Fruit fly (Drosophila melanogaster) whole organism, embryonic: ENCODE results near the gene cyr.
A peak's percentile ranks its signal among the peaks of the same experiment; 100 is the strongest.

ENCODE experiments used
- Bteb2 ChIP-seq: fragments of 200-800 bp; sonication (Bioruptor generic); optimal IDR thresholded peaks from 2 replicates; lab custom pipeline; 2016; ENCODE audit warnings: missing biosample characterization, missing genetic modification characterization
- CG10147 ChIP-seq: fragments of 200-800 bp; sonication (Bioruptor generic); optimal IDR thresholded peaks from 2 replicates; lab custom pipeline; 2019; ENCODE audit warnings: missing biosample characterization, mild to moderate bottlenecking, missing genetic modification characterization, moderate library complexity
- CG10543 ChIP-seq: fragments of 200-800 bp; sonication (Bioruptor generic); optimal IDR thresholded peaks from 3 replicates; lab custom pipeline; 2017; ENCODE audit warnings: missing biosample characterization, mild to moderate bottlenecking, missing genetic modification characterization, moderate library complexity
- CG11504 ChIP-seq: fragments of 200-800 bp; sonication (Bioruptor generic); optimal IDR thresholded peaks from 3 replicates; lab custom pipeline; 2019; ENCODE audit warnings: missing biosample characterization, mild to moderate bottlenecking, missing genetic modification characterization, moderate library complexity
- CG12236 ChIP-seq: fragments of 200-800 bp; sonication (Bioruptor generic); optimal IDR thresholded peaks from 2 replicates; lab custom pipeline; 2016; ENCODE audit warnings: missing biosample characterization, missing genetic modification characterization
- CG16813 ChIP-seq: fragments of 200-800 bp; sonication (Bioruptor generic); IDR thresholded peaks from 3 replicates; pipeline ENCODE4 v1.3.6; 2022; ENCODE audit warnings: missing biosample characterization, missing genetic modification characterization; ENCODE audit not compliant: partially characterized antibody
- CG18599 ChIP-seq: fragments of 200-800 bp; sonication (Bioruptor generic); optimal IDR thresholded peaks from 3 replicates; lab custom pipeline; 2017; ENCODE audit warnings: missing biosample characterization, missing genetic modification characterization, mild to moderate bottlenecking, moderate library complexity, missing genetic modification reagents
- CG2120 ChIP-seq: fragments of 200-800 bp; sonication (Bioruptor generic); optimal IDR thresholded peaks from 3 replicates; lab custom pipeline; 2016; ENCODE audit warnings: missing biosample characterization, missing genetic modification characterization
- CG30403 ChIP-seq: fragments of 200-800 bp; sonication (Bioruptor generic); optimal IDR thresholded peaks from 3 replicates; lab custom pipeline; 2016; ENCODE audit warnings: missing biosample characterization, missing genetic modification characterization
- CG30431 ChIP-seq: fragments of 200-800 bp; sonication (Bioruptor generic); optimal IDR thresholded peaks from 2 replicates; lab custom pipeline; 2017; ENCODE audit warnings: missing biosample characterization, missing genetic modification characterization
- CG31388 ChIP-seq: fragments of 200-800 bp; sonication (Bioruptor generic); optimal IDR thresholded peaks from 2 replicates; lab custom pipeline; 2016; ENCODE audit warnings: missing biosample characterization, missing genetic modification characterization
- CG32767 ChIP-seq: fragments of 200-800 bp; sonication (Bioruptor generic); IDR thresholded peaks from 2 replicates; pipeline ENCODE4 v1.3.6; 2022; ENCODE audit warnings: missing biosample characterization, missing genetic modification characterization
- CG3726 ChIP-seq: fragments of 200-800 bp; sonication (Bioruptor generic); IDR thresholded peaks from 3 replicates; pipeline ENCODE4, ENCODE4 v1.3.6; 2022; ENCODE audit warnings: missing biosample characterization, missing genetic modification characterization
- CG4404 ChIP-seq: fragments of 200-800 bp; sonication (Bioruptor generic); IDR thresholded peaks from 2 replicates; pipeline ENCODE4 v1.3.6; 2022; ENCODE audit warnings: missing biosample characterization, missing genetic modification characterization
- CG4707 ChIP-seq: fragments of 200-800 bp; sonication (Bioruptor generic); optimal IDR thresholded peaks from 2 replicates; lab custom pipeline; 2018; ENCODE audit warnings: missing biosample characterization, mild to moderate bottlenecking, missing genetic modification characterization, moderate library complexity
- CG4820 ChIP-seq: fragments of 200-800 bp; sonication (Bioruptor generic); optimal IDR thresholded peaks from 3 replicates; lab custom pipeline; 2016; ENCODE audit warnings: missing biosample characterization, missing genetic modification characterization
- CG7271 ChIP-seq: fragments of 200-800 bp; sonication (Bioruptor generic); optimal IDR thresholded peaks from 2 replicates; lab custom pipeline; 2018; ENCODE audit warnings: missing biosample characterization, mild to moderate bottlenecking, missing genetic modification characterization, moderate library complexity
- CG7556 ChIP-seq: fragments of 200-800 bp; sonication (Bioruptor generic); optimal IDR thresholded peaks from 2 replicates; lab custom pipeline; 2017; ENCODE audit warnings: missing biosample characterization, mild to moderate bottlenecking, missing genetic modification characterization
- CG9932 ChIP-seq: fragments of 200-800 bp; sonication (Bioruptor generic); IDR thresholded peaks from 2 replicates; pipeline ENCODE4 v1.3.6; 2022; ENCODE audit warnings: missing biosample characterization, missing genetic modification characterization
- H15 ChIP-seq: fragments of 200-800 bp; sonication (Bioruptor generic); IDR thresholded peaks from 3 replicates; pipeline ENCODE4 v1.3.6; 2022; ENCODE audit warnings: missing biosample characterization, missing genetic modification characterization
- Hmr ChIP-seq: fragments of 200-800 bp; sonication (Bioruptor generic); optimal IDR thresholded peaks from 3 replicates; lab custom pipeline; 2017; ENCODE audit warnings: mild to moderate bottlenecking, missing biosample characterization, missing genetic modification reagents, missing genetic modification characterization
- Hmx ChIP-seq: fragments of 200-800 bp; sonication (Bioruptor generic); optimal IDR thresholded peaks from 2 replicates; lab custom pipeline; 2016; ENCODE audit warnings: missing biosample characterization, missing genetic modification characterization
- Hr51 ChIP-seq, 2 experiments: fragments of 200-800 bp; sonication (Bioruptor generic); optimal IDR thresholded peaks; 2 replicates in 1 of 2; 3 replicates in 1 of 2; lab custom pipeline; 2016 to 2018; ENCODE audit warnings: missing biosample characterization in 2 of 2, missing genetic modification characterization in 2 of 2, mild to moderate bottlenecking in 1 of 2, moderate library complexity in 1 of 2
- Rx ChIP-seq: fragments of 200-800 bp; sonication (Bioruptor generic); IDR thresholded peaks from 2 replicates; pipeline ENCODE4 v1.3.6; 2022; ENCODE audit warnings: missing biosample characterization, missing genetic modification characterization
- Side ChIP-seq: fragments of 200-800 bp; sonication (Bioruptor generic); optimal IDR thresholded peaks from 2 replicates; lab custom pipeline; 2016; ENCODE audit warnings: missing biosample characterization, missing genetic modification characterization
- Sox102F ChIP-seq: fragments of 200-800 bp; sonication (Bioruptor generic); optimal IDR thresholded peaks from 2 replicates; lab custom pipeline; 2018; ENCODE audit warnings: missing biosample characterization, mild to moderate bottlenecking, missing genetic modification characterization, moderate library complexity
- Tbp ChIP-seq: fragments of >200 bp; optimal IDR thresholded peaks from 2 replicates; lab custom pipeline; 2018; ENCODE audit warnings: missing biosample characterization, missing genetic modification characterization
- YL-1 ChIP-seq: fragments of 200-800 bp; sonication (Bioruptor generic); optimal IDR thresholded peaks from 3 replicates; lab custom pipeline; 2017; ENCODE audit warnings: missing biosample characterization, mild to moderate bottlenecking, missing genetic modification characterization
- bigmax ChIP-seq: fragments of 200-800 bp; sonication (Bioruptor generic); optimal IDR thresholded peaks from 2 replicates; lab custom pipeline; 2018; ENCODE audit warnings: missing biosample characterization, mild to moderate bottlenecking, missing genetic modification characterization
- bowl ChIP-seq: fragments of 200-800 bp; sonication (Bioruptor generic); IDR thresholded peaks from 2 replicates; pipeline ENCODE4 v1.3.6; 2022; ENCODE audit warnings: missing biosample characterization, missing genetic modification characterization
- br ChIP-seq: fragments of >200 bp; optimal IDR thresholded peaks from 2 replicates; lab custom pipeline; 2017
- disco-r ChIP-seq: fragments of 200-800 bp; sonication (Bioruptor generic); optimal IDR thresholded peaks from 2 replicates; lab custom pipeline; 2016; ENCODE audit warnings: missing biosample characterization, missing genetic modification characterization
- dmrt11E ChIP-seq: fragments of 200-800 bp; sonication (Bioruptor generic); optimal IDR thresholded peaks from 3 replicates; lab custom pipeline; 2018; ENCODE audit warnings: missing biosample characterization, mild to moderate bottlenecking, missing genetic modification characterization, moderate library complexity
- eyg ChIP-seq: fragments of 200-800 bp; sonication (Bioruptor generic); optimal IDR thresholded peaks from 3 replicates; lab custom pipeline; 2016; ENCODE audit warnings: missing biosample characterization, missing genetic modification characterization
- hbn ChIP-seq: fragments of 200-800 bp; sonication (Bioruptor generic); IDR thresholded peaks from 2 replicates; pipeline ENCODE4 v1.3.6; 2022; ENCODE audit warnings: missing biosample characterization, missing genetic modification characterization; ENCODE audit not compliant: partially characterized antibody
- hth ChIP-seq: fragments of >200 bp; optimal IDR thresholded peaks from 2 replicates; lab custom pipeline; 2017; ENCODE audit warnings: inconsistent platforms
- klu ChIP-seq: fragments of 200-800 bp; sonication (Bioruptor generic); IDR thresholded peaks from 2 replicates; pipeline ENCODE4 v1.3.6; 2022; ENCODE audit warnings: missing biosample characterization, missing genetic modification characterization
- lbe ChIP-seq: fragments of 200-800 bp; sonication (Bioruptor generic); optimal IDR thresholded peaks from 2 replicates; lab custom pipeline; 2016; ENCODE audit warnings: missing biosample characterization, mild to moderate bottlenecking, missing genetic modification characterization
- lilli ChIP-seq: fragments of 200-800 bp; sonication (Bioruptor generic); optimal IDR thresholded peaks from 3 replicates; lab custom pipeline; 2016; ENCODE audit warnings: missing biosample characterization, missing genetic modification characterization
- luna ChIP-seq: fragments of 200-800 bp; sonication (Bioruptor generic); optimal IDR thresholded peaks from 2 replicates; lab custom pipeline; 2016; ENCODE audit warnings: missing biosample characterization, missing genetic modification characterization
- mam ChIP-seq: fragments of 200-800 bp; sonication (Bioruptor generic); optimal IDR thresholded peaks from 3 replicates; lab custom pipeline; 2016; ENCODE audit warnings: missing biosample characterization, missing genetic modification characterization
- pfk ChIP-seq: fragments of 200-800 bp; sonication (Bioruptor generic); optimal IDR thresholded peaks from 2 replicates; lab custom pipeline; 2018; ENCODE audit warnings: missing biosample characterization, mild to moderate bottlenecking, missing genetic modification characterization, moderate library complexity
- pnt ChIP-seq: fragments of 200-800 bp; sonication (Bioruptor generic); optimal IDR thresholded peaks from 3 replicates; lab custom pipeline; 2016; ENCODE audit warnings: missing biosample characterization, missing genetic modification characterization
- pros ChIP-seq: fragments of 200-800 bp; sonication (Bioruptor generic); optimal IDR thresholded peaks from 3 replicates; lab custom pipeline; 2019; ENCODE audit warnings: missing biosample characterization, mild to moderate bottlenecking, missing genetic modification characterization, moderate library complexity
- ranshi ChIP-seq: fragments of 200-800 bp; sonication (Bioruptor generic); IDR thresholded peaks from 2 replicates; pipeline ENCODE4 v1.3.6; 2022; ENCODE audit warnings: missing biosample characterization, missing genetic modification characterization
- ro ChIP-seq: fragments of 200-800 bp; sonication (Bioruptor generic); IDR thresholded peaks from 2 replicates; pipeline ENCODE4 v1.3.6; 2022; ENCODE audit warnings: missing biosample characterization, missing genetic modification characterization
- sisA ChIP-seq: fragments of 200-800 bp; sonication (Bioruptor generic); IDR thresholded peaks from 2 replicates; pipeline ENCODE4 v1.3.6; 2022; ENCODE audit warnings: missing biosample characterization, missing genetic modification characterization
- stc ChIP-seq: fragments of 200-800 bp; sonication (Bioruptor generic); IDR thresholded peaks from 2 replicates; pipeline ENCODE4 v1.3.6; 2022; ENCODE audit warnings: missing biosample characterization, missing genetic modification characterization
- unpg ChIP-seq: fragments of 200-800 bp; sonication (Bioruptor generic); optimal IDR thresholded peaks from 3 replicates; lab custom pipeline; 2018; ENCODE audit warnings: missing biosample characterization, mild to moderate bottlenecking, missing genetic modification characterization, moderate library complexity
- vfl ChIP-seq: fragments of 200-800 bp; sonication (Bioruptor generic); optimal IDR thresholded peaks from 2 replicates; lab custom pipeline; 2016; ENCODE audit warnings: missing biosample characterization, missing genetic modification characterization

Gene cyr

dm6 chrX:8113386-8114279, 21.9 kb downstream of the cyr start (continued):
- TF ChIP-seq CG4820 (GFP tag; lab: Kevin White, UChicago) (peak; percentile 12), CG32767 (GFP tag; lab: Robert Waterston, UW) (no peak), YL-1 (GFP tag; lab: Kevin White, UChicago) (no peak), br (lab: Kevin White, UChicago) (no peak), unpg (peak; percentile 75), Tbp (GFP tag; lab: Kevin White, UChicago) (no peak), hth (lab: Kevin White, UChicago) (no peak), CG10543 (GFP tag; lab: Kevin White, UChicago) (no peak), CG4707 (GFP tag; lab: Kevin White, UChicago) (no peak), CG18599 (GFP tag; lab: Kevin White, UChicago) (peak; percentile 82), CG7556 (GFP tag; lab: Kevin White, UChicago) (peak; percentile 33), H15 (GFP tag; lab: Robert Waterston, UW) (0 out of 3 replicates have a peak, but pooled peaks have one; percentile 9), CG10147 (peak; percentile 69), Bteb2 (GFP tag; lab: Kevin White, UChicago) (peak; percentile 49), CG30403 (GFP tag; lab: Kevin White, UChicago) (peak; percentile 52), lbe (GFP tag; lab: Kevin White, UChicago) (no peak), CG9932 (peak; percentile 74), Hmx (GFP tag; lab: Kevin White, UChicago) (peak; percentile 37), bigmax (GFP tag; lab: Kevin White, UChicago) (no peak), CG7271 (tag; lab: Kevin White, UChicago) (no peak), dmrt11E (no peak), CG30431 (no peak), CG16813 (GFP tag; lab: Robert Waterston, UW) (no peak), Hr51 (GFP tag; optimal IDR thresholded peaks at IDR 0.05; lab: Kevin White, UChicago) (peak in 1 of 2 experiments; percentile 66), Hmr (peak; percentile 84), Sox102F (GFP tag; lab: Kevin White, UChicago) (peak; percentile 30), disco-r (GFP tag; lab: Kevin White, UChicago) (peak; percentile 4), bowl (GFP tag; lab: Robert Waterston, UW) (no peak), sisA (GFP tag; lab: Robert Waterston, UW) (peak; percentile 41; the same call in 1 of the 2 replicates), Rx (GFP tag; lab: Robert Waterston, UW) (peak; percentile 47; the same call in 1 of the 2 replicates), ro (no peak), CG31388 (GFP tag; lab: Kevin White, UChicago) (no peak), ranshi (GFP tag; lab: Robert Waterston, UW) (peak; percentile 63), CG4404 (no peak), CG2120 (GFP tag; lab: Kevin White, UChicago) (peak; percentile 91), CG3726 (GFP tag; lab: Robert Waterston, UW) (no peak), luna (GFP tag; lab: Kevin White, UChicago) (peak; percentile 18), lilli (GFP tag; lab: Kevin White, UChicago) (peak; percentile 73), pros (GFP tag; lab: Kevin White, UChicago) (no peak), pnt (no peak), pfk (GFP tag; lab: Kevin White, UChicago) (no peak), CG11504 (tag; lab: Kevin White, UChicago) (peak; percentile 62), eyg (GFP tag; lab: Kevin White, UChicago) (peak; percentile 43), stc (peak; percentile 33; the same call in 1 of the 2 replicates), hbn (no peak), mam (GFP tag; lab: Kevin White, UChicago) (peak; percentile 74), klu (GFP tag; lab: Robert Waterston, UW) (peak; percentile 57; the same call in 1 of the 2 replicates), CG12236 (GFP tag; lab: Kevin White, UChicago) (no peak), vfl (GFP tag; lab: Kevin White, UChicago) (peak; percentile 76), Side (GFP tag; lab: Kevin White, UChicago) (peak; percentile 29)
